Fruit fly (Drosophila melanogaster) whole organism, prepupa: ENCODE data around the gene ATPsynGL.

ENCODE experiments used
- Blimp-1 ChIP-seq: fragments of 200-800 bp; sonication (Bioruptor generic); optimal IDR thresholded peaks from 3 replicates; lab custom pipeline; 2017; ENCODE audit warnings: missing biosample characterization, missing genetic modification characterization, mild to moderate bottlenecking, moderate library complexity, missing genetic modification reagents
- CG10669 ChIP-seq: fragments of 200-800 bp; sonication (Bioruptor generic); optimal IDR thresholded peaks from 3 replicates; lab custom pipeline; 2018; ENCODE audit warnings: missing biosample characterization, mild to moderate bottlenecking, missing genetic modification characterization, moderate library complexity
- CG11762 ChIP-seq: fragments of 200-800 bp; sonication (Bioruptor generic); optimal IDR thresholded peaks from 3 replicates; lab custom pipeline; 2016; ENCODE audit warnings: missing biosample characterization, missing genetic modification characterization; ENCODE audit not compliant: insufficient read depth
- CG11902 ChIP-seq: fragments of 200-800 bp; sonication (Bioruptor generic); optimal IDR thresholded peaks from 3 replicates; lab custom pipeline; 2016; ENCODE audit warnings: missing biosample characterization, missing genetic modification characterization
- CG15336 ChIP-seq: fragments of 200-800 bp; sonication (Bioruptor generic); IDR thresholded peaks from 2 replicates; pipeline ENCODE4 v1.3.6; 2022; ENCODE audit warnings: missing biosample characterization, missing genetic modification characterization
- CG3032 ChIP-seq: fragments of 200-800 bp; optimal IDR thresholded peaks from 2 replicates; lab custom pipeline; 2019; ENCODE audit warnings: missing biosample characterization, mild to moderate bottlenecking, missing genetic modification characterization, moderate library complexity
- CG32006 ChIP-seq: fragments of 200-800 bp; sonication (Bioruptor generic); optimal IDR thresholded peaks from 3 replicates; lab custom pipeline; 2017; ENCODE audit warnings: missing biosample characterization, mild to moderate bottlenecking, missing genetic modification characterization
- CG3919 ChIP-seq: fragments of 200-800 bp; sonication (Bioruptor generic); optimal IDR thresholded peaks from 3 replicates; lab custom pipeline; 2016; ENCODE audit warnings: missing biosample characterization, missing genetic modification characterization
- CG6163 ChIP-seq: fragments of 200-800 bp; sonication (Bioruptor generic); IDR thresholded peaks from 3 replicates; pipeline ENCODE4 v1.3.6; 2022; ENCODE audit warnings: missing biosample characterization, missing genetic modification characterization
- CG6276 ChIP-seq: fragments of 200-800 bp; sonication (Bioruptor generic); optimal IDR thresholded peaks from 2 replicates; lab custom pipeline; 2017; ENCODE audit warnings: missing biosample characterization, mild to moderate bottlenecking, missing genetic modification characterization
- CG6792 ChIP-seq: fragments of 200-800 bp; sonication (Bioruptor generic); optimal IDR thresholded peaks from 3 replicates; lab custom pipeline; 2016; ENCODE audit warnings: missing biosample characterization, missing genetic modification characterization
- CG6854 ChIP-seq: fragments of 200-800 bp; sonication (Bioruptor generic); optimal IDR thresholded peaks from 2 replicates; lab custom pipeline; 2017; ENCODE audit warnings: missing biosample characterization, mild to moderate bottlenecking, missing genetic modification characterization
- CG7368 ChIP-seq: fragments of 200-800 bp; sonication (Bioruptor generic); optimal IDR thresholded peaks from 3 replicates; lab custom pipeline; 2016; ENCODE audit warnings: missing biosample characterization, missing genetic modification characterization
- CG8319 ChIP-seq: fragments of 200-800 bp; sonication (Bioruptor generic); optimal IDR thresholded peaks from 3 replicates; lab custom pipeline; 2016; ENCODE audit warnings: missing biosample characterization, missing genetic modification characterization
- CG8632 ChIP-seq: fragments of 200-800 bp; sonication (Bioruptor generic); optimal IDR thresholded peaks from 3 replicates; lab custom pipeline; 2016; ENCODE audit warnings: missing biosample characterization, missing genetic modification characterization
- CG9139 ChIP-seq: fragments of 200-800 bp; sonication (Bioruptor generic); optimal IDR thresholded peaks from 3 replicates; lab custom pipeline; 2017; ENCODE audit warnings: missing biosample characterization, mild to moderate bottlenecking, missing genetic modification characterization
- Eip78C ChIP-seq: fragments of 200-800 bp; sonication (Bioruptor generic); peaks from one replicate; lab custom pipeline; 2016; ENCODE audit warnings: missing biosample characterization, missing genetic modification characterization
- Eip93F ChIP-seq: fragments of 200-800 bp; sonication (Bioruptor generic); optimal IDR thresholded peaks from 2 replicates; lab custom pipeline; 2016; ENCODE audit warnings: missing biosample characterization, mild to moderate bottlenecking, missing genetic modification characterization
- Gug ChIP-seq: fragments of 200-800 bp; sonication (Bioruptor generic); IDR thresholded peaks from 2 replicates; pipeline ENCODE4 v1.3.6; 2022; ENCODE audit warnings: missing biosample characterization, missing genetic modification characterization
- Lpt ChIP-seq: fragments of 200-800 bp; sonication (Bioruptor generic); optimal IDR thresholded peaks from 3 replicates; lab custom pipeline; 2016; ENCODE audit warnings: missing biosample characterization, missing genetic modification characterization
- Met ChIP-seq: fragments of 200-800 bp; sonication (Bioruptor generic); optimal IDR thresholded peaks from 3 replicates; lab custom pipeline; 2016; ENCODE audit warnings: missing biosample characterization, missing genetic modification characterization
- OdsH ChIP-seq: fragments of 200-800 bp; sonication (Bioruptor generic); optimal IDR thresholded peaks from 3 replicates; lab custom pipeline; 2016; ENCODE audit warnings: missing biosample characterization, missing genetic modification characterization
- Smox ChIP-seq: fragments of 200-800 bp; sonication (Bioruptor generic); optimal IDR thresholded peaks from 3 replicates; lab custom pipeline; 2016; ENCODE audit warnings: missing biosample characterization, missing genetic modification characterization
- Sox14 ChIP-seq: fragments of 200-800 bp; sonication (Bioruptor generic); optimal IDR thresholded peaks from 3 replicates; lab custom pipeline; 2016; ENCODE audit warnings: missing biosample characterization, missing genetic modification characterization
- achi ChIP-seq: fragments of 200-800 bp; sonication (Bioruptor generic); optimal IDR thresholded peaks from 3 replicates; lab custom pipeline; 2016; ENCODE audit warnings: missing biosample characterization, missing genetic modification characterization
- cyc ChIP-seq: fragments of 200-800 bp; sonication (Bioruptor generic); optimal IDR thresholded peaks from 3 replicates; lab custom pipeline; 2016; ENCODE audit warnings: missing biosample characterization, missing genetic modification characterization
- dsx ChIP-seq: fragments of 200-800 bp; optimal IDR thresholded peaks from 3 replicates; lab custom pipeline; 2019; ENCODE audit warnings: missing biosample characterization, mild to moderate bottlenecking, missing genetic modification characterization, moderate library complexity; ENCODE audit not compliant: poor library complexity, severe bottlenecking
- eg ChIP-seq: fragments of 200-800 bp; sonication (Bioruptor generic); IDR thresholded peaks from 3 replicates; pipeline ENCODE4 v1.3.6; 2022; ENCODE audit warnings: missing biosample characterization, missing genetic modification characterization
- fd85E ChIP-seq: fragments of 200-800 bp; sonication (Bioruptor generic); optimal IDR thresholded peaks from 3 replicates; lab custom pipeline; 2016; ENCODE audit warnings: missing biosample characterization, missing genetic modification characterization
- lz ChIP-seq: fragments of 200-800 bp; sonication (Bioruptor generic); optimal IDR thresholded peaks from 3 replicates; lab custom pipeline; 2016; ENCODE audit warnings: missing biosample characterization, missing genetic modification characterization
- pdm3 ChIP-seq: fragments of 200-800 bp; sonication (Bioruptor generic); optimal IDR thresholded peaks from 3 replicates; lab custom pipeline; 2016; ENCODE audit warnings: missing biosample characterization, missing genetic modification characterization
- salr ChIP-seq, 2 experiments: fragments of 200-800 bp; sonication (Bioruptor generic); optimal IDR thresholded peaks; 3 replicates each; lab custom pipeline; 2016 to 2018; ENCODE audit warnings: missing biosample characterization in 2 of 2, missing genetic modification characterization in 2 of 2, mild to moderate bottlenecking in 1 of 2
- spab ChIP-seq: fragments of 200-800 bp; sonication (Bioruptor generic); optimal IDR thresholded peaks from 2 replicates; lab custom pipeline; 2017; ENCODE audit warnings: missing biosample characterization, mild to moderate bottlenecking, missing genetic modification characterization, missing genetic modification reagents
- svp ChIP-seq: fragments of 200-800 bp; sonication (Bioruptor generic); peaks from one replicate; lab custom pipeline; 2016; ENCODE audit warnings: missing biosample characterization, missing genetic modification characterization
- topi ChIP-seq: fragments of 200-800 bp; sonication (Bioruptor generic); optimal IDR thresholded peaks from 3 replicates; lab custom pipeline; 2016; ENCODE audit warnings: missing biosample characterization, missing genetic modification characterization

Gene ATPsynGL

DNA sequence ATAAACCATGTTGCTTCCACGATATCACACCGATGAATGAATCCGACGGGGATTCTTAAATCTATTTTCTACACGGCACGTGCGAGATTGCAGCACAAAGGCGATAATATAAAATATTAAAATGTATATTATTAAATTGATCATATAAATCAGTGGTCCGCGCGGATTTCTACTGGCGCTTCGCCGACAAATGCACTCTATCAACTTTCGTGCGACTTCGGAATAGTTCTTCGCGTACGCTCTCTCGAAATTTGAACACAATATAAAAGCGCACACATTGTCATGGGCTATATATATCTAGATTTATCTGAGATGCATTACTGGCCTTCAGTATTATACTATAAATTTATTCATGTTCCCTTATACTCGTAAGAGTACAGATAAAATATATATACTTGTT lies 30.5 kb upstream of the ATPsynGL start, which contains the start of gene CG33296:
CG33296 (minus strand) TSS at position 101 of the 400 bp plus-strand sequence.
- TF ChIP-seq pdm3 (GFP tag; lab: Kevin White, UChicago), result no peak
- no peak for TF ChIP-seq CG11902 (GFP tag; lab: Kevin White, UChicago)
- TF ChIP-seq CG3032 (tag; lab: Kevin White, UChicago), result no peak
- no peak for TF ChIP-seq Lpt (GFP tag; lab: Kevin White, UChicago)
- no peak for TF ChIP-seq dsx (GFP tag; lab: Kevin White, UChicago)
- no peak for TF ChIP-seq CG32006 (GFP tag; lab: Kevin White, UChicago)
- no peak for TF ChIP-seq spab (GFP tag; lab: Kevin White, UChicago)
- no peak for TF ChIP-seq topi (GFP tag; lab: Kevin White, UChicago)
- no peak for TF ChIP-seq achi (GFP tag; lab: Kevin White, UChicago)
- no peak for TF ChIP-seq CG3919
- TF ChIP-seq CG9139 (GFP tag; lab: Kevin White, UChicago), result no peak
- TF ChIP-seq CG6163 (GFP tag; lab: Robert Waterston, UW), result no peak
- TF ChIP-seq svp (GFP tag; lab: Kevin White, UChicago), result no peak
- TF ChIP-seq cyc (GFP tag; lab: Kevin White, UChicago), result no peak

DNA sequence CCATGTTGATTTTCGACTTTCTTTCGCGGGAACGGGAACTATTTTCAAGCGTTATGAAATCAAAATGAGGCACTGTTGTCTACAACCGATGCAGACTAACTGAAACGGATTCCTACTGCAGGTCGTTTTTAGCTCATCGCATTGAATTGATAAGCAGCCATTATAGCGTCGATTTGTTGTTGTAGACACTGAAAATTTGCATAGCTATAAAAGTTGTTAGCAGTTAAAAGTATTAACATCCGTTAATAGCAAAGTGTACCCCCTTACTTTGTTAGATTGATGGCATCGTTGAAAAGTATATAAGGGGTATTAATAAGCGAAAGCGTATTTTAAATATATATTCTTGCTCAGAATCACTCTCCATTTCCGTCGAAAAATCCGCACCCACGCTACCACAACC lies 27.7 kb upstream of the ATPsynGL start, which contains the start of gene CG13793:
CG13793 (minus strand) TSS at position 101 of the 400 bp plus-strand sequence.
- no peak for TF ChIP-seq CG8319
- TF ChIP-seq, all 60 proteins: peak for 0

DNA sequence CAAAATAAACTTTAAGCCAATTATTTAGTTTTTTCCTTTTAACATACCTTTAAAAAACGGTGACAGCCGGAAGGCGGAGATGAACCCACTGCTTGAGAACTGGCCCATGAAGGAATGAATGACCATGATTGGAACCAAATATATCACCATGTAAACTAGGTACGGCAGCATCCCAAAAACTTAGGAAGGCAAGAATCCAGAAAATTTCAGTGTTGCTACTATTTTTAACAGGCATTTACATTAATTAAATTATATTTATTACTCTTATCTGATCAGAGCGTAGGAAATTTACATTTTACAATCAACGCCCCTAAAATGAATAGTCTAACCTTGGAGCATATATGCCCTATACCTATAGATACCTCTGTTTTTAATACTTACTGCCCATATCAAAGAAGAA lies 25.0 kb upstream of the ATPsynGL start:
- TF ChIP-seq Met (GFP tag; lab: Kevin White, UChicago) (no peak), Smox (GFP tag; lab: Kevin White, UChicago) (no peak), CG11902 (GFP tag; lab: Kevin White, UChicago) (no peak), fd85E (GFP tag; lab: Kevin White, UChicago) (no peak), CG6792 (GFP tag; lab: Kevin White, UChicago) (no peak), Sox14 (GFP tag; lab: Kevin White, UChicago) (no peak), CG6276 (GFP tag; lab: Kevin White, UChicago) (no peak), CG11762 (no peak), lz (GFP tag; lab: Kevin White, UChicago) (no peak)

- TF ChIP-seq Smox (GFP tag; lab: Kevin White, UChicago) (no peak), CG7368 (GFP tag; lab: Kevin White, UChicago) (no peak), CG6276 (GFP tag; lab: Kevin White, UChicago) (no peak), spab (GFP tag; lab: Kevin White, UChicago) (no peak), Gug (GFP tag; lab: Robert Waterston, UW) (no peak), CG8632 (GFP tag; lab: Kevin White, UChicago) (no peak), CG3919 (no peak), cyc (GFP tag; lab: Kevin White, UChicago) (no peak), CG32006 (GFP tag; lab: Kevin White, UChicago) (no peak), CG6854 (GFP tag; lab: Kevin White, UChicago) (no peak), CG10669 (GFP tag; lab: Kevin White, UChicago) (no peak), Blimp-1 (GFP tag; lab: Kevin White, UChicago) (no peak), fd85E (GFP tag; lab: Kevin White, UChicago) (no peak), CG6792 (GFP tag; lab: Kevin White, UChicago) (no peak), Eip93F (no peak), salr (GFP tag; optimal IDR thresholded peaks at IDR 0.05; lab: Kevin White, UChicago) (no peak), eg (GFP tag; lab: Robert Waterston, UW) (no peak), CG15336 (no peak), Eip78C (GFP tag; lab: Kevin White, UChicago) (no peak), OdsH (no peak)
- TF ChIP-seq, all 60 proteins: peak for 0
These were observed 24.4 kb upstream of the ATPsynGL start, which contains the start of gene CG13794 for dm6 chr2L:7722723-7723122. Gene CG13794 (minus strand): TSS chr2L:7722823.
